Worm (Caenorhabditis elegans) whole organism, L4 larva: ENCODE data around the gene rpy-1.

Source experiments
- T20F7.1 ChIP-seq: fragments of 200-800 bp; sonication (Bioruptor generic); optimal IDR thresholded peaks from 2 replicates; lab custom pipeline; 2018; ENCODE audit warnings: mild to moderate bottlenecking, missing genetic modification characterization, missing compliant biosample characterization
- egl-27 ChIP-seq: sonication (generic microtip); optimal IDR thresholded peaks from 3 replicates; lab custom pipeline; 2017; ENCODE audit warnings: missing biosample characterization, missing genetic modification reagents, missing genetic modification characterization
- lin-13 ChIP-seq: fragments of 150-350 bp; optimal IDR thresholded peaks from 2 replicates; lab custom pipeline; 2014; ENCODE audit warnings: missing biosample characterization, missing genetic modification reagents, missing genetic modification characterization
- zfp-3 ChIP-seq: fragments of 200-800 bp; sonication (Bioruptor generic); conservative IDR thresholded peaks from 2 replicates; pipeline ENCODE4 v1.3.6; 2022; ENCODE audit warnings: missing genetic modification reagents, missing genetic modification characterization, missing compliant biosample characterization

DNA sequence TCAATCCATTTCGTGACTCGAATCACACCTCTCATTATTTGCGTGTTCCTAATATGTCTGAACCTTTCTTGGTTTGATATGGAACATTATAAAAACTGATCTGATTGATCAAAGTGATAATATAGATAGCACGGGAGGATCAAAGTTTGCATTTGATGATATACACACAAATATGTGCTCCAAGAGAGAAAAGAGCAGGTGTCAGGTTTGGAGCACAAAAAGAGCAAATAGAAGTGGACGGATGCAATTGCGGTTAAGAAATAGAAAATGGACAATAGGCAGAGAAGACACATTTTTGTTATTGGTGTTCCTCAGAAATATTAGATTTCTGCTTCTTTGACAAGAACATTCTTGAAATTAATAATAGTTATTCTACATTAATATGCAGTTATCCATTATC is 6.7 kb downstream of the rpy-1 start, which contains the start of gene C18H9.1:
- TF ChIP-seq zfp-3 (GFP tag; lab: Robert Waterston, UW) (no peak), T20F7.1 (GFP tag; lab: Kevin White, UChicago) (no peak), egl-27 (tag; lab: Kevin White, UChicago) (no peak), lin-13 (no peak)
